Worm (Caenorhabditis elegans) whole organism, mixed stage, embryonic: Measurements from ENCODE around the gene brf-1.

Source experiments
- blmp-1 ChIP-seq: fragments of 150-350 bp; optimal IDR thresholded peaks from 2 replicates; lab custom pipeline; 2014; ENCODE audit warnings: missing biosample characterization, missing genetic modification characterization
- ceh-39 ChIP-seq: fragments of 150-350 bp; optimal IDR thresholded peaks from 2 replicates; lab custom pipeline; 2014; ENCODE audit warnings: missing biosample characterization, missing genetic modification characterization
- ces-1 ChIP-seq: fragments of 150-350 bp; optimal IDR thresholded peaks from 2 replicates; lab custom pipeline; 2014; ENCODE audit warnings: missing biosample characterization, missing genetic modification reagents, missing genetic modification characterization
- cnd-1 ChIP-seq: fragments of 200-800 bp; sonication (Bioruptor generic); optimal IDR thresholded peaks from 2 replicates; lab custom pipeline; 2018; ENCODE audit warnings: mild to moderate bottlenecking, missing genetic modification characterization, missing compliant biosample characterization
- elt-3 ChIP-seq: fragments of 150-350 bp; optimal IDR thresholded peaks from 2 replicates; lab custom pipeline; 2014; ENCODE audit warnings: missing biosample characterization, missing genetic modification characterization
- flh-1 ChIP-seq: fragments of 200-800 bp; sonication (Bioruptor generic); optimal IDR thresholded peaks from 2 replicates; lab custom pipeline; 2018; ENCODE audit warnings: mild to moderate bottlenecking, missing genetic modification characterization, moderate library complexity, missing compliant biosample characterization
- lin-13 ChIP-seq: fragments of 150-350 bp; optimal IDR thresholded peaks from 2 replicates; lab custom pipeline; 2014; ENCODE audit warnings: missing biosample characterization, missing genetic modification characterization
- mab-5 ChIP-seq: fragments of 150-350 bp; optimal IDR thresholded peaks from 2 replicates; lab custom pipeline; 2014; ENCODE audit warnings: missing biosample characterization, missing genetic modification characterization
- mep-1 ChIP-seq: fragments of 150-350 bp; optimal IDR thresholded peaks from 2 replicates; lab custom pipeline; 2017; ENCODE audit warnings: missing biosample characterization, missing genetic modification reagents, missing genetic modification characterization, inconsistent platforms
- nhr-12 ChIP-seq: fragments of 150-350 bp; optimal IDR thresholded peaks from 2 replicates; lab custom pipeline; 2014; ENCODE audit warnings: missing biosample characterization, missing genetic modification characterization
- nhr-237 ChIP-seq: fragments of 150-350 bp; optimal IDR thresholded peaks from 2 replicates; lab custom pipeline; 2014; ENCODE audit warnings: missing biosample characterization, missing genetic modification characterization
- snpc-4 ChIP-seq: fragments of 150-350 bp; optimal IDR thresholded peaks from 2 replicates; lab custom pipeline; 2014; ENCODE audit warnings: missing biosample characterization, missing genetic modification characterization
- sptf-1 ChIP-seq: sonication (generic microtip); optimal IDR thresholded peaks from 2 replicates; lab custom pipeline; 2017; ENCODE audit warnings: mild to moderate bottlenecking, missing genetic modification characterization, moderate library complexity, missing compliant biosample characterization

ce11 chrII:7340703-7341102 is 35.0 kb downstream of the brf-1 start:
- TF ChIP-seq mab-5 (tag; lab: Kevin White, UChicago), result no peak
- TF ChIP-seq nhr-237 (tag; lab: Kevin White, UChicago), result no peak
- TF ChIP-seq cnd-1 (tag; lab: Kevin White, UChicago), result no peak
- TF ChIP-seq flh-1 (GFP tag; lab: Kevin White, UChicago), result no peak
- no peak for TF ChIP-seq blmp-1 (tag; lab: Kevin White, UChicago)
- no peak for TF ChIP-seq lin-13 (tag; lab: Kevin White, UChicago)
- no peak for TF ChIP-seq snpc-4
- TF ChIP-seq sptf-1, result no peak
- no peak for TF ChIP-seq ces-1 (GFP tag; lab: Kevin White, UChicago)
- TF ChIP-seq elt-3 (tag; lab: Kevin White, UChicago), result no peak
- TF ChIP-seq mep-1, result no peak
- no peak for TF ChIP-seq nhr-12 (tag; lab: Kevin White, UChicago)
- no peak for TF ChIP-seq ceh-39 (tag; lab: Kevin White, UChicago)
